Fruit fly (Drosophila melanogaster) whole organism, embryonic: ENCODE measurements around the gene CG12522.

Source experiments
- CG10274 ChIP-seq: fragments of 200-800 bp; sonication (Bioruptor generic); optimal IDR thresholded peaks from 3 replicates; lab custom pipeline; 2017; ENCODE audit warnings: missing biosample characterization, mild to moderate bottlenecking, missing genetic modification characterization
- CG10431 ChIP-seq: fragments of 200-800 bp; sonication (Bioruptor generic); optimal IDR thresholded peaks from 3 replicates; lab custom pipeline; 2018; ENCODE audit warnings: missing biosample characterization, mild to moderate bottlenecking, missing genetic modification characterization
- CG11696 ChIP-seq: fragments of 200-800 bp; sonication (Bioruptor generic); IDR thresholded peaks from 2 replicates; pipeline ENCODE4 v1.3.6; 2022; ENCODE audit warnings: missing biosample characterization, missing genetic modification characterization
- CG12236 ChIP-seq: fragments of 200-800 bp; sonication (Bioruptor generic); optimal IDR thresholded peaks from 2 replicates; lab custom pipeline; 2016; ENCODE audit warnings: missing biosample characterization, missing genetic modification characterization
- CG12391 ChIP-seq: fragments of 200-800 bp; sonication (Bioruptor generic); optimal IDR thresholded peaks from 3 replicates; lab custom pipeline; 2018; ENCODE audit warnings: missing biosample characterization, mild to moderate bottlenecking, missing genetic modification characterization, moderate library complexity
- CG13894 ChIP-seq: fragments of 200-800 bp; sonication (Bioruptor generic); optimal IDR thresholded peaks from 3 replicates; lab custom pipeline; 2018; ENCODE audit warnings: missing biosample characterization, mild to moderate bottlenecking, missing genetic modification characterization, moderate library complexity
- CG17612 ChIP-seq: fragments of 200-800 bp; sonication (Bioruptor generic); IDR thresholded peaks from 2 replicates; pipeline ENCODE4 v1.3.6; 2022; ENCODE audit warnings: missing biosample characterization, missing genetic modification characterization
- CG1832 ChIP-seq: fragments of 200-800 bp; sonication (Bioruptor generic); optimal IDR thresholded peaks from 2 replicates; lab custom pipeline; 2017; ENCODE audit warnings: missing biosample characterization, mild to moderate bottlenecking, missing genetic modification characterization, inconsistent platforms
- CG2129 ChIP-seq: fragments of 200-800 bp; sonication (Bioruptor generic); IDR thresholded peaks from 2 replicates; pipeline ENCODE4 v1.3.6; 2022; ENCODE audit warnings: missing biosample characterization, missing genetic modification characterization; ENCODE audit not compliant: partially characterized antibody
- CG2678 ChIP-seq: fragments of 200-800 bp; sonication (Bioruptor generic); optimal IDR thresholded peaks from 3 replicates; lab custom pipeline; 2019; ENCODE audit warnings: missing biosample characterization, mild to moderate bottlenecking, missing genetic modification characterization, moderate library complexity
- CG34224 ChIP-seq: fragments of 200-800 bp; sonication (Bioruptor generic); IDR thresholded peaks from 3 replicates; pipeline ENCODE4 v1.3.6; 2022; ENCODE audit warnings: missing biosample characterization, missing genetic modification characterization; ENCODE audit not compliant: partially characterized antibody
- CG3838 ChIP-seq: fragments of 200-800 bp; sonication (Bioruptor generic); optimal IDR thresholded peaks from 3 replicates; lab custom pipeline; 2016; ENCODE audit warnings: missing biosample characterization, missing genetic modification characterization
- CG4282 ChIP-seq: fragments of 200-800 bp; sonication (Bioruptor generic); optimal IDR thresholded peaks from 2 replicates; lab custom pipeline; 2016; ENCODE audit warnings: missing biosample characterization, missing genetic modification characterization
- CG4854 ChIP-seq: fragments of 200-800 bp; sonication (Bioruptor generic); optimal IDR thresholded peaks from 2 replicates; lab custom pipeline; 2016; ENCODE audit warnings: missing biosample characterization, missing genetic modification characterization, inconsistent platforms
- CG6272 ChIP-seq: fragments of 200-800 bp; sonication (Bioruptor generic); IDR thresholded peaks from 2 replicates; pipeline ENCODE4 v1.3.6; 2022; ENCODE audit warnings: missing biosample characterization, missing genetic modification characterization
- CG6654 ChIP-seq: fragments of 200-800 bp; sonication (Bioruptor generic); optimal IDR thresholded peaks from 2 replicates; lab custom pipeline; 2017; ENCODE audit warnings: missing biosample characterization, mild to moderate bottlenecking, missing genetic modification characterization
- CG7271 ChIP-seq: fragments of 200-800 bp; sonication (Bioruptor generic); optimal IDR thresholded peaks from 2 replicates; lab custom pipeline; 2018; ENCODE audit warnings: missing biosample characterization, mild to moderate bottlenecking, missing genetic modification characterization, moderate library complexity
- CG7963 ChIP-seq: fragments of 200-800 bp; sonication (Bioruptor generic); IDR thresholded peaks from 3 replicates; pipeline ENCODE4 v1.3.6; 2022; ENCODE audit warnings: missing biosample characterization, missing genetic modification characterization; ENCODE audit not compliant: partially characterized antibody
- CG7987 ChIP-seq: fragments of 200-800 bp; sonication (Bioruptor generic); optimal IDR thresholded peaks from 2 replicates; lab custom pipeline; 2018; ENCODE audit warnings: missing biosample characterization, mild to moderate bottlenecking, missing genetic modification characterization, moderate library complexity
- CG8944 ChIP-seq: fragments of 200-800 bp; sonication (Bioruptor generic); optimal IDR thresholded peaks from 3 replicates; lab custom pipeline; 2016; ENCODE audit warnings: missing biosample characterization, missing genetic modification characterization
- Dip2 ChIP-seq: fragments of 200-800 bp; sonication (Bioruptor generic); IDR thresholded peaks from 2 replicates; pipeline ENCODE4 v1.3.6; 2022; ENCODE audit warnings: missing biosample characterization, missing genetic modification characterization
- Elba2 ChIP-seq: fragments of 200-800 bp; sonication (Bioruptor generic); optimal IDR thresholded peaks from 3 replicates; lab custom pipeline; 2016; ENCODE audit warnings: missing biosample characterization, missing genetic modification characterization
- H15 ChIP-seq: fragments of 200-800 bp; sonication (Bioruptor generic); IDR thresholded peaks from 3 replicates; pipeline ENCODE4 v1.3.6; 2022; ENCODE audit warnings: missing biosample characterization, missing genetic modification characterization
- Hey ChIP-seq: fragments of 200-800 bp; sonication (Bioruptor generic); optimal IDR thresholded peaks from 3 replicates; lab custom pipeline; 2018; ENCODE audit warnings: missing biosample characterization, mild to moderate bottlenecking, missing genetic modification characterization
- Nf-YB ChIP-seq: fragments of 200-800 bp; sonication (Bioruptor generic); optimal IDR thresholded peaks from 3 replicates; lab custom pipeline; 2019; ENCODE audit warnings: missing biosample characterization, mild to moderate bottlenecking, missing genetic modification characterization, moderate library complexity
- Oli ChIP-seq: fragments of 200-800 bp; sonication (Bioruptor generic); optimal IDR thresholded peaks from 2 replicates; lab custom pipeline; 2018; ENCODE audit warnings: missing biosample characterization, mild to moderate bottlenecking, missing genetic modification characterization, moderate library complexity
- Ptx1 ChIP-seq: fragments of 200-800 bp; sonication (Bioruptor generic); IDR thresholded peaks from 2 replicates; pipeline ENCODE4 v1.3.6; 2022; ENCODE audit warnings: missing biosample characterization, missing genetic modification characterization
- TFAM ChIP-seq: fragments of 200-800 bp; sonication (Bioruptor generic); optimal IDR thresholded peaks from 2 replicates; lab custom pipeline; 2017; ENCODE audit warnings: missing biosample characterization, missing genetic modification characterization, inconsistent platforms
- Taf1 ChIP-seq: fragments of 200-800 bp; sonication (Bioruptor generic); IDR thresholded peaks from 2 replicates; pipeline ENCODE4 v1.3.6; 2022; ENCODE audit warnings: missing biosample characterization, missing genetic modification characterization
- abd-A ChIP-seq: fragments of 200-800 bp; sonication (Bioruptor generic); optimal IDR thresholded peaks from 3 replicates; lab custom pipeline; 2019; ENCODE audit warnings: missing biosample characterization, mild to moderate bottlenecking, missing genetic modification characterization, moderate library complexity
- ac ChIP-seq: fragments of 200-800 bp; sonication (Bioruptor generic); optimal IDR thresholded peaks from 3 replicates; lab custom pipeline; 2017; ENCODE audit warnings: missing biosample characterization, mild to moderate bottlenecking, missing genetic modification characterization
- aop ChIP-seq: fragments of 200-800 bp; sonication (Bioruptor generic); IDR thresholded peaks from 2 replicates; pipeline ENCODE4 v1.3.6; 2022; ENCODE audit warnings: missing biosample characterization, missing genetic modification characterization
- crc ChIP-seq: fragments of 200-800 bp; sonication (Bioruptor generic); optimal IDR thresholded peaks from 2 replicates; lab custom pipeline; 2016; ENCODE audit warnings: missing biosample characterization, missing genetic modification characterization
- crp ChIP-seq, 2 experiments: fragments of 200-800 bp; sonication (Bioruptor generic); optimal IDR thresholded peaks; 2 replicates in 1 of 2; 3 replicates in 1 of 2; lab custom pipeline; 2017; ENCODE audit warnings: missing biosample characterization in 2 of 2, missing genetic modification characterization in 2 of 2, mild to moderate bottlenecking in 1 of 2, moderate library complexity in 1 of 2
- fd3F ChIP-seq: fragments of 200-800 bp; sonication (Bioruptor generic); optimal IDR thresholded peaks from 2 replicates; lab custom pipeline; 2018; ENCODE audit warnings: missing biosample characterization, mild to moderate bottlenecking, missing genetic modification characterization, moderate library complexity
- gce ChIP-seq: fragments of 200-800 bp; sonication (Bioruptor generic); IDR thresholded peaks from 3 replicates; pipeline ENCODE4 v1.3.6; 2022; ENCODE audit warnings: missing biosample characterization, missing genetic modification characterization
- gcm ChIP-seq: fragments of 200-800 bp; sonication (Bioruptor generic); optimal IDR thresholded peaks from 2 replicates; lab custom pipeline; 2019; ENCODE audit warnings: missing biosample characterization, mild to moderate bottlenecking, missing genetic modification characterization, moderate library complexity
- gem ChIP-seq: fragments of 200-800 bp; sonication (Bioruptor generic); optimal IDR thresholded peaks from 2 replicates; lab custom pipeline; 2019; ENCODE audit warnings: missing biosample characterization, mild to moderate bottlenecking, missing genetic modification characterization, moderate library complexity
- h ChIP-seq: fragments of >200 bp; optimal IDR thresholded peaks from 2 replicates; lab custom pipeline; 2017
- lbe ChIP-seq: fragments of 200-800 bp; sonication (Bioruptor generic); optimal IDR thresholded peaks from 2 replicates; lab custom pipeline; 2016; ENCODE audit warnings: missing biosample characterization, mild to moderate bottlenecking, missing genetic modification characterization
- nom ChIP-seq: fragments of 200-800 bp; sonication (Bioruptor generic); optimal IDR thresholded peaks from 2 replicates; lab custom pipeline; 2017; ENCODE audit warnings: missing biosample characterization, missing genetic modification characterization, mild to moderate bottlenecking, moderate library complexity, missing genetic modification reagents
- oc ChIP-seq: fragments of 200-800 bp; sonication (Bioruptor generic); optimal IDR thresholded peaks from 2 replicates; lab custom pipeline; 2018; ENCODE audit warnings: missing biosample characterization, mild to moderate bottlenecking, missing genetic modification characterization, moderate library complexity
- pb ChIP-seq: fragments of 200-800 bp; sonication (Bioruptor generic); optimal IDR thresholded peaks from 3 replicates; lab custom pipeline; 2016; ENCODE audit warnings: missing biosample characterization, missing genetic modification characterization
- scrt ChIP-seq: fragments of 200-800 bp; sonication (Bioruptor generic); optimal IDR thresholded peaks from 2 replicates; lab custom pipeline; 2018; ENCODE audit warnings: missing biosample characterization, mild to moderate bottlenecking, missing genetic modification characterization, moderate library complexity
- sd ChIP-seq: fragments of 200-800 bp; sonication (Bioruptor generic); optimal IDR thresholded peaks from 3 replicates; lab custom pipeline; 2018; ENCODE audit warnings: missing biosample characterization, mild to moderate bottlenecking, missing genetic modification characterization, moderate library complexity
- slou ChIP-seq: fragments of 200-800 bp; sonication (Bioruptor generic); optimal IDR thresholded peaks from 3 replicates; lab custom pipeline; 2016; ENCODE audit warnings: missing biosample characterization, missing genetic modification characterization
- so ChIP-seq: fragments of 200-800 bp; sonication (Bioruptor generic); IDR thresholded peaks from 3 replicates; pipeline ENCODE4 v1.3.6; 2022; ENCODE audit warnings: missing biosample characterization, missing genetic modification characterization
- trem ChIP-seq: fragments of 200-800 bp; optimal IDR thresholded peaks from 3 replicates; lab custom pipeline; 2019; ENCODE audit warnings: missing biosample characterization, mild to moderate bottlenecking, missing genetic modification characterization, moderate library complexity
- vfl ChIP-seq: fragments of 200-800 bp; sonication (Bioruptor generic); optimal IDR thresholded peaks from 2 replicates; lab custom pipeline; 2016; ENCODE audit warnings: missing biosample characterization, missing genetic modification characterization
- yki ChIP-seq: fragments of >200 bp; optimal IDR thresholded peaks from 3 replicates; lab custom pipeline; 2018
- zfh1 ChIP-seq: fragments of 200-800 bp; sonication (Bioruptor generic); IDR thresholded peaks from 3 replicates; pipeline ENCODE4 v1.3.6; 2022; ENCODE audit warnings: missing biosample characterization, missing genetic modification characterization

CG12522 gene

dm6 chr3L:11123598-11124284, 15.7 kb downstream of the CG12522 start:
- TF ChIP-seq trem (tag; lab: Kevin White, UChicago) (no peak), CG11696 (GFP tag; lab: Robert Waterston, UW) (no peak), fd3F (GFP tag; lab: Kevin White, UChicago) (no peak), CG10274 (GFP tag; lab: Kevin White, UChicago) (no peak), CG17612 (no peak), Elba2 (GFP tag; lab: Kevin White, UChicago) (no peak), nom (GFP tag; lab: Kevin White, UChicago) (peak; percentile 41), slou (no peak), CG12391 (tag; lab: Kevin White, UChicago) (no peak), ac (GFP tag; lab: Kevin White, UChicago) (peak; percentile 29), yki (lab: Kevin White, UChicago) (peak; percentile 72), h (lab: Kevin White, UChicago) (no peak), pb (GFP tag; lab: Kevin White, UChicago) (no peak), scrt (GFP tag; lab: Kevin White, UChicago) (peak; percentile 22), crp (GFP tag; optimal IDR thresholded peaks at IDR 0.05; lab: Kevin White, UChicago) (peak in 1 of 2 experiments; percentile 60), Dip2 (GFP tag; lab: Robert Waterston, UW) (no peak), CG1832 (peak; percentile 48), CG10431 (GFP tag; lab: Kevin White, UChicago) (peak; percentile 49), CG12236 (GFP tag; lab: Kevin White, UChicago) (no peak), gcm (GFP tag; lab: Kevin White, UChicago) (no peak), zfh1 (GFP tag; lab: Robert Waterston, UW) (no peak), CG7271 (no peak), CG8944 (GFP tag; lab: Kevin White, UChicago) (no peak), vfl (no peak), CG7987 (no peak), CG13894 (tag; lab: Kevin White, UChicago) (no peak), crc (GFP tag; lab: Kevin White, UChicago) (no peak), CG2129 (GFP tag; lab: Robert Waterston, UW) (no peak), CG6272 (GFP tag; lab: Robert Waterston, UW) (no peak), sd (tag; lab: Kevin White, UChicago) (peak; percentile 25), Hey (tag; lab: Kevin White, UChicago) (no peak), Ptx1 (GFP tag; lab: Robert Waterston, UW) (no peak), Oli (tag; lab: Kevin White, UChicago) (no peak), oc (tag; lab: Kevin White, UChicago) (no peak), lbe (GFP tag; lab: Kevin White, UChicago) (no peak), CG3838 (GFP tag; lab: Kevin White, UChicago) (no peak), CG4282 (no peak), gem (no peak), gce (GFP tag; lab: Robert Waterston, UW) (no peak), CG34224 (no peak), aop (GFP tag; lab: Robert Waterston, UW) (no peak), CG2678 (tag; lab: Kevin White, UChicago) (no peak), CG7963 (GFP tag; lab: Robert Waterston, UW) (no peak), TFAM (GFP tag; lab: Kevin White, UChicago) (no peak), CG6654 (GFP tag; lab: Kevin White, UChicago) (peak; percentile 96), H15 (GFP tag; lab: Robert Waterston, UW) (no peak), CG4854 (GFP tag; lab: Kevin White, UChicago) (no peak), so (GFP tag; lab: Robert Waterston, UW) (no peak), abd-A (tag; lab: Kevin White, UChicago) (peak; percentile 32), Nf-YB (GFP tag; lab: Kevin White, UChicago) (no peak), Taf1 (GFP tag; lab: Robert Waterston, UW) (no peak)
